Fruit fly (Drosophila melanogaster) whole organism, embryonic: ENCODE measurements around the gene Vm34Ca.

ENCODE experiments used
- Adf1 ChIP-seq: fragments of 200-800 bp; sonication (Bioruptor generic); IDR thresholded peaks from 2 replicates; pipeline ENCODE4 v1.3.6; 2022; ENCODE audit warnings: missing biosample characterization, missing genetic modification characterization
- Asciz ChIP-seq: fragments of 200-800 bp; sonication (Bioruptor generic); optimal IDR thresholded peaks from 2 replicates; lab custom pipeline; 2017; ENCODE audit warnings: missing biosample characterization, mild to moderate bottlenecking, missing genetic modification characterization, missing genetic modification reagents
- Blimp-1 ChIP-seq: fragments of 200-800 bp; sonication (Bioruptor generic); optimal IDR thresholded peaks from 3 replicates; lab custom pipeline; 2018; ENCODE audit warnings: missing biosample characterization, missing genetic modification characterization, mild to moderate bottlenecking, moderate library complexity, missing genetic modification reagents
- CG11560 ChIP-seq: fragments of 200-800 bp; sonication (Bioruptor generic); IDR thresholded peaks from 3 replicates; pipeline ENCODE4 v1.3.6; 2022; ENCODE audit warnings: missing biosample characterization, missing genetic modification characterization
- CG12219 ChIP-seq: fragments of 200-800 bp; sonication (Bioruptor generic); optimal IDR thresholded peaks from 3 replicates; lab custom pipeline; 2018; ENCODE audit warnings: missing biosample characterization, mild to moderate bottlenecking, missing genetic modification characterization
- CG14441 ChIP-seq: fragments of 200-800 bp; sonication (Bioruptor generic); IDR thresholded peaks from 2 replicates; pipeline ENCODE4 v1.3.6; 2022; ENCODE audit warnings: missing biosample characterization, missing genetic modification characterization
- CG15514 ChIP-seq: fragments of 200-800 bp; sonication (Bioruptor generic); optimal IDR thresholded peaks from 3 replicates; lab custom pipeline; 2017; ENCODE audit warnings: missing biosample characterization, missing genetic modification characterization, mild to moderate bottlenecking, moderate library complexity, missing genetic modification reagents
- CG1602 ChIP-seq: fragments of 200-800 bp; sonication (Bioruptor generic); optimal IDR thresholded peaks from 3 replicates; lab custom pipeline; 2016; ENCODE audit warnings: missing biosample characterization, missing genetic modification characterization
- CG16813 ChIP-seq: fragments of 200-800 bp; sonication (Bioruptor generic); IDR thresholded peaks from 3 replicates; pipeline ENCODE4 v1.3.6; 2022; ENCODE audit warnings: missing biosample characterization, missing genetic modification characterization; ENCODE audit not compliant: partially characterized antibody
- CG16863 ChIP-seq: fragments of 200-800 bp; sonication (Bioruptor generic); optimal IDR thresholded peaks from 3 replicates; lab custom pipeline; 2016; ENCODE audit warnings: missing biosample characterization, missing genetic modification characterization
- CG1832 ChIP-seq: fragments of 200-800 bp; sonication (Bioruptor generic); optimal IDR thresholded peaks from 2 replicates; lab custom pipeline; 2017; ENCODE audit warnings: missing biosample characterization, mild to moderate bottlenecking, missing genetic modification characterization, inconsistent platforms
- CG32772 ChIP-seq: fragments of 200-800 bp; sonication (Bioruptor generic); IDR thresholded peaks from 2 replicates; pipeline ENCODE4 v1.3.6; 2022; ENCODE audit warnings: missing biosample characterization, missing genetic modification characterization
- CG3847 ChIP-seq: fragments of 200-800 bp; sonication (Bioruptor generic); IDR thresholded peaks from 2 replicates; pipeline ENCODE4 v1.3.6; 2022; ENCODE audit warnings: missing biosample characterization, missing genetic modification characterization
- CG5953 ChIP-seq: fragments of 200-800 bp; sonication (Bioruptor generic); IDR thresholded peaks from 2 replicates; pipeline ENCODE4 v1.3.6; 2022; ENCODE audit warnings: missing biosample characterization, missing genetic modification characterization
- CG6272 ChIP-seq: fragments of 200-800 bp; sonication (Bioruptor generic); IDR thresholded peaks from 2 replicates; pipeline ENCODE4 v1.3.6; 2022; ENCODE audit warnings: missing biosample characterization, missing genetic modification characterization
- CG6654 ChIP-seq: fragments of 200-800 bp; sonication (Bioruptor generic); optimal IDR thresholded peaks from 2 replicates; lab custom pipeline; 2017; ENCODE audit warnings: missing biosample characterization, mild to moderate bottlenecking, missing genetic modification characterization
- CG8924 ChIP-seq: fragments of 200-800 bp; optimal IDR thresholded peaks from 3 replicates; lab custom pipeline; 2019; ENCODE audit warnings: missing biosample characterization, mild to moderate bottlenecking, missing genetic modification characterization, moderate library complexity
- CG9876 ChIP-seq: fragments of 200-800 bp; sonication (Bioruptor generic); optimal IDR thresholded peaks from 2 replicates; lab custom pipeline; 2016; ENCODE audit warnings: missing biosample characterization, missing genetic modification characterization
- CkIIα-i1 ChIP-seq: fragments of 200-800 bp; sonication (Bioruptor generic); IDR thresholded peaks from 2 replicates; pipeline ENCODE4 v1.3.6; 2022; ENCODE audit warnings: missing biosample characterization, missing genetic modification characterization
- D ChIP-seq, 2 experiments: fragments of 200-800 bp in 1 of 2; fragments of >200 bp in 1 of 2; sonication (Bioruptor generic) in 1 of 2; optimal IDR thresholded peaks; 2 replicates in 1 of 2; 3 replicates in 1 of 2; lab custom pipeline; 2017; ENCODE audit warnings: mild to moderate bottlenecking in 1 of 2, missing biosample characterization in 1 of 2, missing genetic modification characterization in 1 of 2, missing genetic modification reagents in 1 of 2
- E2f2 ChIP-seq: fragments of 200-800 bp; sonication (Bioruptor generic); IDR thresholded peaks from 2 replicates; pipeline ENCODE4 v1.3.6; 2022; ENCODE audit warnings: missing biosample characterization, missing genetic modification characterization
- HHEX ChIP-seq: fragments of 200-800 bp; sonication (Bioruptor generic); optimal IDR thresholded peaks from 3 replicates; lab custom pipeline; 2017; ENCODE audit warnings: missing biosample characterization, mild to moderate bottlenecking, missing genetic modification characterization, missing genetic modification reagents
- HmgZ ChIP-seq: fragments of 200-800 bp; sonication (Bioruptor generic); optimal IDR thresholded peaks from 2 replicates; lab custom pipeline; 2018; ENCODE audit warnings: missing biosample characterization, mild to moderate bottlenecking, missing genetic modification characterization
- Lpt ChIP-seq: fragments of >200 bp; optimal IDR thresholded peaks from 2 replicates; lab custom pipeline; 2018; ENCODE audit warnings: missing biosample characterization, missing genetic modification characterization
- Myb ChIP-seq: fragments of 200-800 bp; sonication (Bioruptor generic); optimal IDR thresholded peaks from 2 replicates; lab custom pipeline; 2016; ENCODE audit warnings: missing biosample characterization, missing genetic modification characterization
- NC2α ChIP-seq: fragments of 200-800 bp; sonication (Bioruptor generic); optimal IDR thresholded peaks from 2 replicates; lab custom pipeline; 2016; ENCODE audit warnings: missing biosample characterization, missing genetic modification characterization
- Rfx ChIP-seq: fragments of 200-800 bp; sonication (Bioruptor generic); IDR thresholded peaks from 2 replicates; pipeline ENCODE4 v1.3.6; 2022; ENCODE audit warnings: missing biosample characterization, missing genetic modification characterization
- Ssrp ChIP-seq: fragments of 200-800 bp; sonication (Bioruptor generic); optimal IDR thresholded peaks from 2 replicates; lab custom pipeline; 2018; ENCODE audit warnings: missing biosample characterization, mild to moderate bottlenecking, missing genetic modification characterization, moderate library complexity
- Xbp1 ChIP-seq: fragments of 200-800 bp; sonication (Bioruptor generic); optimal IDR thresholded peaks from 3 replicates; lab custom pipeline; 2016; ENCODE audit warnings: missing biosample characterization, mild to moderate bottlenecking, missing genetic modification characterization
- bbx ChIP-seq: fragments of 200-800 bp; sonication (Bioruptor generic); IDR thresholded peaks from 2 replicates; pipeline ENCODE4 v1.3.6; 2022; ENCODE audit warnings: missing biosample characterization, missing genetic modification characterization; ENCODE audit not compliant: partially characterized antibody
- bigmax ChIP-seq: fragments of 200-800 bp; sonication (Bioruptor generic); optimal IDR thresholded peaks from 2 replicates; lab custom pipeline; 2018; ENCODE audit warnings: missing biosample characterization, mild to moderate bottlenecking, missing genetic modification characterization
- corto ChIP-seq: fragments of 200-800 bp; sonication (Bioruptor generic); optimal IDR thresholded peaks from 2 replicates; lab custom pipeline; 2016; ENCODE audit warnings: missing biosample characterization, mild to moderate bottlenecking, missing genetic modification characterization, moderate library complexity
- danr ChIP-seq: fragments of 200-800 bp; sonication (Bioruptor generic); IDR thresholded peaks from 2 replicates; pipeline ENCODE4 v1.3.6; 2022; ENCODE audit warnings: missing biosample characterization, missing genetic modification characterization
- dpn ChIP-seq, 2 experiments: fragments of 200-800 bp; sonication (Bioruptor generic); optimal IDR thresholded peaks; 3 replicates each; lab custom pipeline; 2016; ENCODE audit warnings: missing biosample characterization in 2 of 2, missing genetic modification characterization in 2 of 2
- emc ChIP-seq: fragments of 200-800 bp; sonication (Bioruptor generic); optimal IDR thresholded peaks from 2 replicates; lab custom pipeline; 2016; ENCODE audit warnings: missing biosample characterization, missing genetic modification characterization
- gcm ChIP-seq: fragments of 200-800 bp; sonication (Bioruptor generic); optimal IDR thresholded peaks from 2 replicates; lab custom pipeline; 2019; ENCODE audit warnings: missing biosample characterization, mild to moderate bottlenecking, missing genetic modification characterization, moderate library complexity
- gcm2 ChIP-seq: fragments of 200-800 bp; sonication (Bioruptor generic); optimal IDR thresholded peaks from 2 replicates; lab custom pipeline; 2016; ENCODE audit warnings: missing biosample characterization, missing genetic modification characterization
- inv ChIP-seq: fragments of 200-800 bp; sonication (Bioruptor generic); IDR thresholded peaks from 2 replicates; pipeline ENCODE4 v1.3.6; 2022; ENCODE audit warnings: missing biosample characterization, missing genetic modification characterization; ENCODE audit not compliant: partially characterized antibody
- mld ChIP-seq: fragments of 200-800 bp; sonication (Bioruptor generic); IDR thresholded peaks from 3 replicates; pipeline ENCODE4 v1.3.6; 2022; ENCODE audit warnings: missing biosample characterization, missing genetic modification characterization; ENCODE audit not compliant: partially characterized antibody
- nerfin-1 ChIP-seq: fragments of 200-800 bp; sonication (Bioruptor generic); optimal IDR thresholded peaks from 3 replicates; lab custom pipeline; 2019; ENCODE audit warnings: missing biosample characterization, mild to moderate bottlenecking, missing genetic modification characterization, moderate library complexity
- pb ChIP-seq: fragments of 200-800 bp; sonication (Bioruptor generic); optimal IDR thresholded peaks from 3 replicates; lab custom pipeline; 2016; ENCODE audit warnings: missing biosample characterization, missing genetic modification characterization
- pnt ChIP-seq: fragments of 200-800 bp; sonication (Bioruptor generic); optimal IDR thresholded peaks from 3 replicates; lab custom pipeline; 2016; ENCODE audit warnings: missing biosample characterization, missing genetic modification characterization
- ro ChIP-seq: fragments of 200-800 bp; sonication (Bioruptor generic); IDR thresholded peaks from 2 replicates; pipeline ENCODE4 v1.3.6; 2022; ENCODE audit warnings: missing biosample characterization, missing genetic modification characterization
- sens ChIP-seq: fragments of 200-800 bp; sonication (Bioruptor generic); peaks from one replicate; lab custom pipeline; 2016; ENCODE audit warnings: missing biosample characterization, missing genetic modification characterization
- sisA ChIP-seq: fragments of 200-800 bp; sonication (Bioruptor generic); IDR thresholded peaks from 2 replicates; pipeline ENCODE4 v1.3.6; 2022; ENCODE audit warnings: missing biosample characterization, missing genetic modification characterization
- trem ChIP-seq: fragments of 200-800 bp; optimal IDR thresholded peaks from 3 replicates; lab custom pipeline; 2019; ENCODE audit warnings: missing biosample characterization, mild to moderate bottlenecking, missing genetic modification characterization, moderate library complexity
- tup ChIP-seq: fragments of 200-800 bp; sonication (Bioruptor generic); optimal IDR thresholded peaks from 2 replicates; lab custom pipeline; 2016; ENCODE audit warnings: missing biosample characterization, mild to moderate bottlenecking, missing genetic modification characterization, moderate library complexity
- vfl ChIP-seq: fragments of 200-800 bp; sonication (Bioruptor generic); optimal IDR thresholded peaks from 2 replicates; lab custom pipeline; 2016; ENCODE audit warnings: missing biosample characterization, missing genetic modification characterization
- vvl ChIP-seq: fragments of 200-800 bp; sonication (Bioruptor generic); IDR thresholded peaks from 2 replicates; pipeline ENCODE4 v1.3.6; 2022; ENCODE audit warnings: missing biosample characterization, missing genetic modification characterization
- zen2 ChIP-seq: fragments of 200-800 bp; sonication (Bioruptor generic); IDR thresholded peaks from 3 replicates; pipeline ENCODE4 v1.3.6; 2022; ENCODE audit warnings: missing biosample characterization, missing genetic modification characterization; ENCODE audit not compliant: partially characterized antibody

Vm34Ca gene

dm6 chr2L:13394903-13395302 is 16.5 kb downstream of the Vm34Ca start, which contains the start of gene RpL24 (continued):
- TF ChIP-seq gcm2, result peak; percentile 90
- TF ChIP-seq HHEX (GFP tag; lab: Kevin White, UChicago), result peak; percentile 96
- peak; percentile 69 for TF ChIP-seq CG6654
- TF ChIP-seq CG6272 (GFP tag; lab: Robert Waterston, UW), result peak; percentile 64; the same call in 1 of the 2 replicates
- TF ChIP-seq HmgZ (tag; lab: Kevin White, UChicago), result peak; percentile 90
- TF ChIP-seq CG16813 (GFP tag; lab: Robert Waterston, UW), result no peak
- peak; percentile 27 for TF ChIP-seq Ssrp (tag; lab: Kevin White, UChicago)
- peak; percentile 78 for TF ChIP-seq vfl (GFP tag; lab: Kevin White, UChicago)
- peak; percentile 82 for TF ChIP-seq emc (GFP tag; lab: Kevin White, UChicago)
- TF ChIP-seq CkIIα-i1, result no peak
- TF ChIP-seq tup (GFP tag; lab: Kevin White, UChicago), result peak; percentile 74
- no peak for TF ChIP-seq CG1832
- peak; percentile 63 for TF ChIP-seq Adf1 (GFP tag; lab: Robert Waterston, UW)
- peak; percentile 61 for TF ChIP-seq CG1602 (GFP tag; lab: Kevin White, UChicago)
- TF ChIP-seq bigmax (GFP tag; lab: Kevin White, UChicago), result peak; percentile 77
- no peak for TF ChIP-seq inv (GFP tag; lab: Robert Waterston, UW)
- peak; percentile 80 for TF ChIP-seq trem (tag; lab: Kevin White, UChicago)
- TF ChIP-seq gcm, result peak; percentile 88
- peak; percentile 87 for TF ChIP-seq CG3847
- peak; percentile 81 for TF ChIP-seq CG16863 (GFP tag; lab: Kevin White, UChicago)
- peak; percentile 67 for TF ChIP-seq Blimp-1 (GFP tag; lab: Kevin White, UChicago)
- TF ChIP-seq Myb (GFP tag; lab: Kevin White, UChicago), result peak; percentile 54
- TF ChIP-seq Lpt (GFP tag; lab: Kevin White, UChicago), result no peak
- peak; percentile 88 for TF ChIP-seq CG9876 (GFP tag; lab: Kevin White, UChicago)
- peak; percentile 80 to 92 for TF ChIP-seq dpn (GFP tag; optimal IDR thresholded peaks at IDR 0.05; lab: Kevin White, UChicago)
- TF ChIP-seq CG11560 (tag; lab: Robert Waterston, UW), result no peak
- TF ChIP-seq CG15514 (GFP tag; lab: Kevin White, UChicago), result peak; percentile 94
- TF ChIP-seq CG32772, result peak; percentile 67
- peak; percentile 87 for TF ChIP-seq Xbp1
- no peak for TF ChIP-seq D (optimal IDR thresholded peaks at IDR 0.05; lab: Kevin White, UChicago)
- TF ChIP-seq D (GFP tag; optimal IDR thresholded peaks at IDR 0.05; lab: Kevin White, UChicago), result peak; percentile 86
- TF ChIP-seq Rfx, result peak; percentile 94
- TF ChIP-seq CG8924, result peak; percentile 72
- TF ChIP-seq pb, result peak; percentile 90
- no peak; the same call in 1 of the 2 replicates for TF ChIP-seq sisA (GFP tag; lab: Robert Waterston, UW)
- peak; percentile 95 for TF ChIP-seq Asciz
- peak; percentile 83 for TF ChIP-seq NC2α (GFP tag; lab: Kevin White, UChicago)
- TF ChIP-seq zen2 (GFP tag; lab: Robert Waterston, UW), result no peak; the same call in 2 of the 3 replicates
- peak; percentile 29; the same call in 1 of the 2 replicates for TF ChIP-seq bbx (GFP tag; lab: Robert Waterston, UW)
- peak; percentile 40; the same call in 1 of the 2 replicates for TF ChIP-seq ro (GFP tag; lab: Robert Waterston, UW)
- TF ChIP-seq pnt, result peak; percentile 16
- TF ChIP-seq E2f2 (GFP tag; lab: Robert Waterston, UW), result peak; percentile 82
- peak; percentile 42; the same call in 1 of the 2 replicates for TF ChIP-seq danr (GFP tag; lab: Robert Waterston, UW)
- TF ChIP-seq nerfin-1 (tag; lab: Kevin White, UChicago), result peak; percentile 85
- peak; percentile 92 for TF ChIP-seq CG12219 (GFP tag; lab: Kevin White, UChicago)
- peak; percentile 96 for TF ChIP-seq vvl
- TF ChIP-seq sens (GFP tag; lab: Kevin White, UChicago), result peak; percentile 97
- TF ChIP-seq CG14441 (GFP tag; lab: Robert Waterston, UW), result peak; percentile 69; the same call in 1 of the 2 replicates
- TF ChIP-seq mld, result no peak
- TF ChIP-seq CG5953, result peak; percentile 95
- TF ChIP-seq corto (GFP tag; lab: Kevin White, UChicago), result no peak
